Fruit fly (Drosophila melanogaster) whole organism, embryonic: Measurements from ENCODE around the gene CG14657.

Experiments
- ATbp ChIP-seq: fragments of 200-800 bp; sonication (Bioruptor generic); optimal IDR thresholded peaks from 2 replicates; lab custom pipeline; 2017; ENCODE audit warnings: missing biosample characterization, mild to moderate bottlenecking, missing genetic modification characterization, missing genetic modification reagents
- Adf1 ChIP-seq: fragments of 200-800 bp; sonication (Bioruptor generic); IDR thresholded peaks from 2 replicates; pipeline ENCODE4 v1.3.6; 2022; ENCODE audit warnings: missing biosample characterization, missing genetic modification characterization
- Antp ChIP-seq: fragments of 200-800 bp; sonication (Bioruptor generic); optimal IDR thresholded peaks from 3 replicates; lab custom pipeline; 2016; ENCODE audit warnings: missing biosample characterization, missing genetic modification characterization
- B-H1 ChIP-seq: fragments of 200-800 bp; sonication (Bioruptor generic); IDR thresholded peaks from 3 replicates; pipeline ENCODE4 v1.3.6; 2022; ENCODE audit warnings: missing biosample characterization, missing genetic modification characterization
- BEAF-32 ChIP-seq: fragments of 200-800 bp; sonication (Bioruptor generic); optimal IDR thresholded peaks from 3 replicates; lab custom pipeline; 2017; ENCODE audit warnings: missing biosample characterization, missing genetic modification characterization, mild to moderate bottlenecking, moderate library complexity, missing genetic modification reagents
- CG10462 ChIP-seq: fragments of 200-800 bp; sonication (Bioruptor generic); optimal IDR thresholded peaks from 2 replicates; lab custom pipeline; 2016; ENCODE audit warnings: missing biosample characterization, missing genetic modification characterization
- CG10565 ChIP-seq: fragments of 200-800 bp; sonication (Bioruptor generic); optimal IDR thresholded peaks from 3 replicates; lab custom pipeline; 2016; ENCODE audit warnings: missing biosample characterization, mild to moderate bottlenecking, missing genetic modification characterization
- CG10959 ChIP-seq: fragments of 200-800 bp; sonication (Bioruptor generic); IDR thresholded peaks from 2 replicates; pipeline ENCODE4 v1.3.6; 2022; ENCODE audit warnings: missing biosample characterization, missing genetic modification characterization
- CG11093 ChIP-seq: fragments of 200-800 bp; sonication (Bioruptor generic); IDR thresholded peaks from 3 replicates; pipeline ENCODE4 v1.3.6; 2022; ENCODE audit warnings: missing biosample characterization, missing genetic modification characterization
- CG15514 ChIP-seq: fragments of 200-800 bp; sonication (Bioruptor generic); optimal IDR thresholded peaks from 3 replicates; lab custom pipeline; 2017; ENCODE audit warnings: missing biosample characterization, missing genetic modification characterization, mild to moderate bottlenecking, moderate library complexity, missing genetic modification reagents
- CG16815 ChIP-seq: fragments of 200-800 bp; sonication (Bioruptor generic); optimal IDR thresholded peaks from 3 replicates; lab custom pipeline; 2017; ENCODE audit warnings: missing biosample characterization, mild to moderate bottlenecking, missing genetic modification characterization
- CG17186 ChIP-seq: fragments of 200-800 bp; sonication (Bioruptor generic); optimal IDR thresholded peaks from 3 replicates; lab custom pipeline; 2017; ENCODE audit warnings: missing biosample characterization, missing genetic modification reagents, missing genetic modification characterization
- CG17328 ChIP-seq: fragments of 200-800 bp; sonication (Bioruptor generic); IDR thresholded peaks from 2 replicates; pipeline ENCODE4 v1.3.6; 2022; ENCODE audit warnings: missing biosample characterization, missing genetic modification characterization
- CG17912 ChIP-seq: fragments of 200-800 bp; sonication (Bioruptor generic); optimal IDR thresholded peaks from 2 replicates; lab custom pipeline; 2018; ENCODE audit warnings: missing biosample characterization, mild to moderate bottlenecking, missing genetic modification characterization
- CG18011 ChIP-seq: fragments of 200-800 bp; sonication (Bioruptor generic); optimal IDR thresholded peaks from 2 replicates; lab custom pipeline; 2017; ENCODE audit warnings: missing biosample characterization, missing genetic modification characterization, mild to moderate bottlenecking, moderate library complexity, missing genotype
- CG2120 ChIP-seq: fragments of 200-800 bp; sonication (Bioruptor generic); optimal IDR thresholded peaks from 3 replicates; lab custom pipeline; 2016; ENCODE audit warnings: missing biosample characterization, missing genetic modification characterization
- CG31388 ChIP-seq: fragments of 200-800 bp; sonication (Bioruptor generic); optimal IDR thresholded peaks from 2 replicates; lab custom pipeline; 2016; ENCODE audit warnings: missing biosample characterization, missing genetic modification characterization
- CG4282 ChIP-seq: fragments of 200-800 bp; sonication (Bioruptor generic); optimal IDR thresholded peaks from 2 replicates; lab custom pipeline; 2016; ENCODE audit warnings: missing biosample characterization, missing genetic modification characterization
- CG4360 ChIP-seq: fragments of 200-800 bp; sonication (Bioruptor generic); IDR thresholded peaks from 2 replicates; pipeline ENCODE4 v1.3.6; 2022; ENCODE audit warnings: missing biosample characterization, missing genetic modification characterization
- CG43689 ChIP-seq: fragments of 200-800 bp; sonication (Bioruptor generic); IDR thresholded peaks from 2 replicates; pipeline ENCODE4 v1.3.6; 2022; ENCODE audit warnings: missing biosample characterization, missing genetic modification characterization
- CG6175 ChIP-seq: fragments of 200-800 bp; sonication (Bioruptor generic); IDR thresholded peaks from 3 replicates; pipeline ENCODE4 v1.3.6; 2022; ENCODE audit warnings: missing biosample characterization, missing genetic modification characterization
- CG6813 ChIP-seq: fragments of 200-800 bp; sonication (Bioruptor generic); optimal IDR thresholded peaks from 2 replicates; lab custom pipeline; 2017; ENCODE audit warnings: missing biosample characterization, missing genetic modification characterization, mild to moderate bottlenecking, moderate library complexity, missing genetic modification reagents
- CG9932 ChIP-seq: fragments of 200-800 bp; sonication (Bioruptor generic); IDR thresholded peaks from 2 replicates; pipeline ENCODE4 v1.3.6; 2022; ENCODE audit warnings: missing biosample characterization, missing genetic modification characterization
- CTCF ChIP-seq: fragments of 200-800 bp; sonication (Bioruptor generic); optimal IDR thresholded peaks from 2 replicates; lab custom pipeline; 2017; ENCODE audit warnings: missing biosample characterization, mild to moderate bottlenecking, missing genetic modification characterization, moderate library complexity
- CkIIα-i1 ChIP-seq: fragments of 200-800 bp; sonication (Bioruptor generic); IDR thresholded peaks from 2 replicates; pipeline ENCODE4 v1.3.6; 2022; ENCODE audit warnings: missing biosample characterization, missing genetic modification characterization
- D19A ChIP-seq: fragments of 200-800 bp; optimal IDR thresholded peaks from 3 replicates; lab custom pipeline; 2019; ENCODE audit warnings: missing biosample characterization, mild to moderate bottlenecking, missing genetic modification characterization, moderate library complexity
- Doc3 ChIP-seq: fragments of 200-800 bp; sonication (Bioruptor generic); IDR thresholded peaks from 3 replicates; pipeline ENCODE4 v1.3.6; 2022; ENCODE audit warnings: missing biosample characterization, missing genetic modification characterization; ENCODE audit not compliant: partially characterized antibody
- Drgx ChIP-seq: fragments of 200-800 bp; sonication (Bioruptor generic); IDR thresholded peaks from 2 replicates; pipeline ENCODE4 v1.3.6; 2022; ENCODE audit warnings: missing biosample characterization, missing genetic modification characterization
- Ets65A ChIP-seq: fragments of 200-800 bp; sonication (Bioruptor generic); peaks from one replicate; lab custom pipeline; 2016; ENCODE audit warnings: missing biosample characterization, missing genetic modification characterization
- Fer2 ChIP-seq: fragments of 200-800 bp; sonication (Bioruptor generic); optimal IDR thresholded peaks from 2 replicates; lab custom pipeline; 2018; ENCODE audit warnings: missing biosample characterization, mild to moderate bottlenecking, missing genetic modification characterization, moderate library complexity
- Gug ChIP-seq: fragments of 200-800 bp; sonication (Bioruptor generic); IDR thresholded peaks from 4 replicates; pipeline ENCODE4 v1.3.6; 2022; ENCODE audit warnings: missing biosample characterization, missing genetic modification characterization
- HHEX ChIP-seq: fragments of 200-800 bp; sonication (Bioruptor generic); optimal IDR thresholded peaks from 3 replicates; lab custom pipeline; 2017; ENCODE audit warnings: missing biosample characterization, mild to moderate bottlenecking, missing genetic modification characterization, missing genetic modification reagents
- HLH4C ChIP-seq: fragments of 200-800 bp; sonication (Bioruptor generic); IDR thresholded peaks from 3 replicates; pipeline ENCODE4 v1.3.6; 2022; ENCODE audit warnings: missing biosample characterization, missing genetic modification characterization; ENCODE audit not compliant: partially characterized antibody
- Hr3 ChIP-seq: fragments of 200-800 bp; sonication (Bioruptor generic); optimal IDR thresholded peaks from 3 replicates; lab custom pipeline; 2016; ENCODE audit warnings: missing biosample characterization, missing genetic modification characterization
- Mrtf ChIP-seq: fragments of 200-800 bp; sonication (Bioruptor generic); IDR thresholded peaks from 3 replicates; pipeline ENCODE4 v1.3.6; 2022; ENCODE audit warnings: missing biosample characterization, missing genetic modification characterization
- Nf-YA ChIP-seq: fragments of 200-800 bp; sonication (Bioruptor generic); IDR thresholded peaks from 2 replicates; pipeline ENCODE4 v1.3.6; 2022; ENCODE audit warnings: missing biosample characterization, missing genetic modification characterization
- ab ChIP-seq: fragments of 200-800 bp; sonication (Bioruptor generic); optimal IDR thresholded peaks from 2 replicates; lab custom pipeline; 2016; ENCODE audit warnings: missing biosample characterization, missing genetic modification characterization
- btn ChIP-seq: fragments of 200-800 bp; sonication (Bioruptor generic); optimal IDR thresholded peaks from 2 replicates; lab custom pipeline; 2016; ENCODE audit warnings: missing biosample characterization, missing genetic modification characterization
- emc ChIP-seq: fragments of 200-800 bp; sonication (Bioruptor generic); optimal IDR thresholded peaks from 2 replicates; lab custom pipeline; 2016; ENCODE audit warnings: missing biosample characterization, missing genetic modification characterization
- esg ChIP-seq: fragments of 200-800 bp; sonication (Bioruptor generic); conservative IDR thresholded peaks from 2 replicates; pipeline ENCODE4 v1.3.6; 2022; ENCODE audit warnings: missing biosample characterization, missing genetic modification characterization
- eyg ChIP-seq: fragments of 200-800 bp; sonication (Bioruptor generic); optimal IDR thresholded peaks from 3 replicates; lab custom pipeline; 2016; ENCODE audit warnings: missing biosample characterization, missing genetic modification characterization
- fu2 ChIP-seq: fragments of 200-800 bp; sonication (Bioruptor generic); optimal IDR thresholded peaks from 2 replicates; lab custom pipeline; 2016; ENCODE audit warnings: missing biosample characterization, missing genetic modification characterization
- grau ChIP-seq: fragments of 200-800 bp; optimal IDR thresholded peaks from 3 replicates; lab custom pipeline; 2019; ENCODE audit warnings: missing biosample characterization, mild to moderate bottlenecking, missing genetic modification characterization, moderate library complexity
- insv ChIP-seq, 2 experiments: fragments of 200-800 bp; sonication (Bioruptor generic); optimal IDR thresholded peaks; 3 replicates each; lab custom pipeline; 2016 to 2018; ENCODE audit warnings: missing biosample characterization in 2 of 2, missing genetic modification characterization in 2 of 2
- oc ChIP-seq: fragments of 200-800 bp; sonication (Bioruptor generic); optimal IDR thresholded peaks from 2 replicates; lab custom pipeline; 2018; ENCODE audit warnings: missing biosample characterization, mild to moderate bottlenecking, missing genetic modification characterization, moderate library complexity
- otp ChIP-seq: fragments of 200-800 bp; sonication (Bioruptor generic); IDR thresholded peaks from 3 replicates; pipeline ENCODE4, ENCODE4 v1.3.6; 2022; ENCODE audit warnings: missing biosample characterization, missing genetic modification characterization
- pum ChIP-seq: fragments of 200-800 bp; sonication (Bioruptor generic); optimal IDR thresholded peaks from 2 replicates; lab custom pipeline; 2016; ENCODE audit warnings: missing biosample characterization, missing genetic modification characterization
- run ChIP-seq: fragments of 200-800 bp; sonication (Bioruptor generic); optimal IDR thresholded peaks from 3 replicates; lab custom pipeline; 2018; ENCODE audit warnings: missing biosample characterization, mild to moderate bottlenecking, missing genetic modification characterization
- scrt ChIP-seq: fragments of 200-800 bp; sonication (Bioruptor generic); optimal IDR thresholded peaks from 2 replicates; lab custom pipeline; 2018; ENCODE audit warnings: missing biosample characterization, mild to moderate bottlenecking, missing genetic modification characterization, moderate library complexity
- sd ChIP-seq: fragments of 200-800 bp; sonication (Bioruptor generic); optimal IDR thresholded peaks from 3 replicates; lab custom pipeline; 2018; ENCODE audit warnings: missing biosample characterization, mild to moderate bottlenecking, missing genetic modification characterization, moderate library complexity
- seq ChIP-seq: fragments of 200-800 bp; sonication (Bioruptor generic); IDR thresholded peaks from 2 replicates; pipeline ENCODE4 v1.3.6; 2022; ENCODE audit warnings: missing biosample characterization, missing genetic modification characterization
- sim ChIP-seq: fragments of 200-800 bp; sonication (Bioruptor generic); IDR thresholded peaks from 2 replicates; pipeline ENCODE4 v1.3.6; 2022; ENCODE audit warnings: missing biosample characterization, missing genetic modification characterization
- trem ChIP-seq: fragments of 200-800 bp; optimal IDR thresholded peaks from 3 replicates; lab custom pipeline; 2019; ENCODE audit warnings: missing biosample characterization, mild to moderate bottlenecking, missing genetic modification characterization, moderate library complexity

Gene CG14657

DNA sequence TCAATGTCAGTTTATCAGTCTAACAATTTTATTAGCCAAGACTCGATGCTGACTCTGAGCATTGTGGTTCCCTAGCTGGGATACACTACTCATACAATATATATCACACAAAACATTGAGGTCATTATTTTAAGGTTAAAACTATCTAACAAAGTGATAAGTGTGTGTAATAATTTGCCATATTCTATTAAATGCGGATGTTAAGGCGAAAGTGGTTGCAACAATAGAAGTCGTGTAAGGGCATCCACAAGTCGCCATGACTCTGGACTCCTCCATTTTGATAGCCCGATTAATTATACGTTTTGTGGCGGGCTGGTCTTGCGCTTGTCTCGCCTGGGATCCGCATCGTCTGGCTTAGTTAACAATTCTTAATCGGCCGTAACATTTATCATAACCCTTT is 25.6 kb upstream of the CG14657 start (continued):
- TF ChIP-seq Hr3 (peak; percentile 15), grau (tag; lab: Kevin White, UChicago) (no peak), eyg (GFP tag; lab: Kevin White, UChicago) (no peak), Drgx (GFP tag; lab: Robert Waterston, UW) (no peak), Fer2 (no peak), CG16815 (GFP tag; lab: Kevin White, UChicago) (peak; percentile 27), CG4360 (GFP tag; lab: Robert Waterston, UW) (no peak), Adf1 (GFP tag; lab: Robert Waterston, UW) (no peak), scrt (GFP tag; lab: Kevin White, UChicago) (no peak), ATbp (peak; percentile 47), sd (no peak), CG15514 (GFP tag; lab: Kevin White, UChicago) (no peak), esg (peak; percentile 48), CTCF (GFP tag; lab: Kevin White, UChicago) (no peak), CG6813 (GFP tag; lab: Kevin White, UChicago) (no peak), CG6175 (no peak), BEAF-32 (GFP tag; lab: Kevin White, UChicago) (no peak), CG17328 (GFP tag; lab: Robert Waterston, UW) (peak; percentile 60; the same call in 1 of the 2 replicates), CG2120 (GFP tag; lab: Kevin White, UChicago) (no peak), Nf-YA (GFP tag; lab: Robert Waterston, UW) (no peak), CG10462 (GFP tag; lab: Kevin White, UChicago) (peak; percentile 9), fu2 (GFP tag; lab: Kevin White, UChicago) (no peak), CG18011 (GFP tag; lab: Kevin White, UChicago) (no peak), CkIIα-i1 (no peak), HLH4C (GFP tag; lab: Robert Waterston, UW) (no peak), emc (GFP tag; lab: Kevin White, UChicago) (no peak), CG9932 (GFP tag; lab: Robert Waterston, UW) (no peak), CG17912 (no peak), CG10565 (GFP tag; lab: Kevin White, UChicago) (no peak), CG4282 (GFP tag; lab: Kevin White, UChicago) (no peak), Antp (GFP tag; lab: Kevin White, UChicago) (peak; percentile 41), HHEX (peak; percentile 26), CG31388 (GFP tag; lab: Kevin White, UChicago) (no peak), CG10959 (GFP tag; lab: Robert Waterston, UW) (peak; percentile 64), Ets65A (peak; percentile 88), seq (GFP tag; lab: Robert Waterston, UW) (no peak), CG17186 (GFP tag; lab: Kevin White, UChicago) (no peak), insv (GFP tag; optimal IDR thresholded peaks at IDR 0.05; lab: Kevin White, UChicago) (no peak), run (tag; lab: Kevin White, UChicago) (no peak), CG43689 (GFP tag; lab: Robert Waterston, UW) (no peak), pum (GFP tag; lab: Kevin White, UChicago) (peak; percentile 47), ab (GFP tag; lab: Kevin White, UChicago) (no peak), CG11093 (GFP tag; lab: Robert Waterston, UW) (peak; percentile 54; the same call in 1 of the 3 replicates), Mrtf (GFP tag; lab: Robert Waterston, UW) (no peak), trem (tag; lab: Kevin White, UChicago) (peak; percentile 46), B-H1 (no peak), otp (GFP tag; lab: Robert Waterston, UW) (0 out of 3 replicates have a peak, but pooled peaks have one; percentile 37), Doc3 (no peak), oc (tag; lab: Kevin White, UChicago) (peak; percentile 68), Gug (GFP tag; lab: Robert Waterston, UW) (no peak), D19A (tag; lab: Kevin White, UChicago) (peak; percentile 98), sim (GFP tag; lab: Robert Waterston, UW) (no peak), btn (no peak)
